Fruit fly (Drosophila melanogaster): ENCODE data around the gene CG43084.

Gene CG43084

dm6 chr3L:15664199-15664794 is 13.6 kb downstream of the CG43084 start:
- TF ChIP-seq CTCF (optimal IDR thresholded peaks at IDR 0.05), result no peak

DNA sequence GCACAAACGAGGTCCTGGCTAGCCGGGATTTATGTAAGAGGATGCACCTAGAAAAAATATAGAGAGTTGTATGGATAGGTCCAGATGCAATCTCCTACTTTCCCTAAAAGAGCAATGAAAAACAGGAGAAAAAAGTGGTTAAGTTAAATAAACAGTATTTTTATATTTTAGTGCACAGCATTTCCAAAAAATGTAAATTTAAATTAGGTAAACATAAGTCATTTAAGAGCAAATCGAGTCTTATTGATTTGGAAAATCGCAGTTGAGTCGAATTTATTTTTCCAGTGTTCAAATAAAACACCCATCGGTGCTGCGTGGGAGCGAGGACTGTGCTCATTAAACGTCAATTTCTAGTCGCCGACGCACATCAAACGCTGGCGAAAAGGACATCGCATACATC is 15.1 kb downstream of the CG43084 start:
- no peak for TF ChIP-seq CTCF (optimal IDR thresholded peaks at IDR 0.05)
- no peak for TF ChIP-seq CG8478 (optimal IDR thresholded peaks at IDR 0.05)

dm6 chr3L:15669939-15670338 is 19.3 kb downstream of the CG43084 start:
- TF ChIP-seq CG8478 (optimal IDR thresholded peaks at IDR 0.05), result no peak
- no peak for TF ChIP-seq CTCF (optimal IDR thresholded peaks at IDR 0.05)

dm6 chr3L:15670455-15670854 is 19.8 kb downstream of the CG43084 start:
- TF ChIP-seq CG8478 (optimal IDR thresholded peaks at IDR 0.05) (no peak), CTCF (optimal IDR thresholded peaks at IDR 0.05) (no peak)

DNA sequence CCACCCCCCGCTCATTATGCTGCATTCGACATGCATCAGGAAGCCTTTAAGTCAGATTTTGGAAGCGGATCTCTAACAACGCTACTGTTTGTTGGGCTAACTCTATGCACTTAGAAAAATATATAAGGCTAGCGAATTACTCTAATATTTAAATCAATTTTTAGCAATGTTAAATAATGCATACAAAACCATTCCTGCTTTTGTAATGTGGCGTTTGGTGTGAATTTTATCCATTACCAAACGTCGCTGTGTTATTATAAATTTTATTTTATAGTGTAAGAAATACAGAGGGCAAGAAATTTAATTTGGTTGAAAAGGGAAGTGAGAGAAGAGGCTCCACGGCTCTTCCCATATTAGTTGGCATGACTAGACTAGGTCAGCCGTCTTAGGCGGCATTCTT is 22.1 kb downstream of the CG43084 start:
- TF ChIP-seq CTCF (optimal IDR thresholded peaks at IDR 0.05), result no peak
- TF ChIP-seq CG8478 (optimal IDR thresholded peaks at IDR 0.05), result no peak

dm6 chr3L:15675111-15675510 is 24.5 kb downstream of the CG43084 start:
- TF ChIP-seq CTCF (optimal IDR thresholded peaks at IDR 0.05), result no peak
- no peak for TF ChIP-seq CG8478 (optimal IDR thresholded peaks at IDR 0.05)

dm6 chr3L:15677662-15678061 is 27.0 kb downstream of the CG43084 start:
- TF ChIP-seq CG8478 (optimal IDR thresholded peaks at IDR 0.05), result no peak
- no peak for TF ChIP-seq CTCF (optimal IDR thresholded peaks at IDR 0.05)

DNA sequence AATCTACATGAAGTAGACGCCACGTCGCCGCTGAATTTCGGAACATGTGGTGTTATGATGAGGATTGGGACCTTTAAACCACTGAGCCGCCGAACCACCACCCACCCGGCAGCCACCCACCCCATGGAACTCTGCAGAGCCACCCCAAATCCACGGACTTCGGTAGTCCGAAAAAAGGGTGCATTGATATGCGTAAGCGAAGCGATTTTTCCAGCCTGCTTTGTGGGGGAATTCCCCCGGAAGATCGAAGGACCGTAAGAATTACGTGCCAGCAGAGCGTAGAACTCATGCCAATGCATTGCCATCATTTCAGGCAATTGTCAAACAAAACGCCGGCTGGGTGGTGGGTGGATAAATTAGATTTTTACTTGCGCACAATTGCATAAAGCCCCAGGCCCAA is 27.6 kb downstream of the CG43084 start:
- no peak for TF ChIP-seq CG8478 (optimal IDR thresholded peaks at IDR 0.05)
- no peak for TF ChIP-seq CTCF (optimal IDR thresholded peaks at IDR 0.05)

- TF ChIP-seq CG8478 (optimal IDR thresholded peaks at IDR 0.05) (no peak), CTCF (optimal IDR thresholded peaks at IDR 0.05) (no peak)
Observed at dm6 chr3L:15679420-15679819, 28.8 kb downstream of the CG43084 start, which contains the start of gene CG7304. Gene CG7304 (plus strand): TSS chr3L:15679720.

DNA sequence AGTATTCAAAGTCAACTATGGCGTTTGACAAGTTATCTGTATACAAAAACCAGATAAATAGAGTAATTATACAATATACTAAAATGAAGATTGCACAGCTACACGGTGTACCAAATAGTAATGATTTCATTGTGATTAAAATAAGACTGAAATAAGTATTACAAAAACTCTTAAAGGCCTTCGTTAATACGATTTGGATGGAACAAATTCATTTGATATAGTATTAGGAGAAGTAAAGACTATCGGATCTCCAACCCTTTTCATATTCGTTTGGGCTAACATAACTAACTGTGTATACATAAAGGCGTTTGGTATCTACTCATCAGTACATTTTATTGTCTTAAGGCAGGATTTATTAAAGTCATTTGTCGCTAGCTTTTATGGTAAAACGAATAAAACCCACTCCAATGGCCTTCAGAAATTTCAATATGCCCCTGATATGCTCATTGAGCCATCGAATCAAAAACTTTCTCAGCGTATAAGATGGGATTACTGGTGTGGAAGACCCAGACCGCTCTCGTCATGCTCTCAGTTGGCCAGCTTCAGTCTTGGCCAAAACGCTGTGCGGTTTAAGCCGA is 32.8 kb downstream of the CG43084 start, which contains the start of the genes CG7579 and Pgant8:
TSS of gene CG7579 (minus strand) at position 101 of the 578 bp plus-strand sequence.
TSS of gene Pgant8 (plus strand) at position 528 of the 578 bp plus-strand sequence.
- TF ChIP-seq CG8478 (optimal IDR thresholded peaks at IDR 0.05) (no peak), CTCF (optimal IDR thresholded peaks at IDR 0.05) (no peak)

DNA sequence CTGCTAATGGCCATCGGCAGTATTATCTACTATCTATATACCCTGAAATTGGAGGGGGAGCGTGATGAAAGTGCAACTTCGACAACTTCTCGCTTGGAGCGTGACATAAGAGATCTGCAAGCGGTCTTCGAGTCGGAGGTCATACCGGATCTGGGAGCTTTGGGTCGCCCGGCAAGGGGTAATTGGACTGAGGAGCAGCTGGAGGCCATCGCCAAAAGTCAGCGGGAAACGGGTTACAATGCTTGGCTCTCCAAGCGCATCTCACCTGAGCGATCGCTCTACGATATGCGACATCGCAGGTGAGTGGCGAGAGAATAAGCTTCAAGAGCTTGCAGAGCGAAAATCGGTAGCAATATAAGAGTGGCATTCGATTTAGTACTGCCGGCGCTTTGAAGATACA is 33.4 kb downstream of the CG43084 start:
- TF ChIP-seq CG8478 (optimal IDR thresholded peaks at IDR 0.05) (no peak), CTCF (optimal IDR thresholded peaks at IDR 0.05) (no peak)

DNA sequence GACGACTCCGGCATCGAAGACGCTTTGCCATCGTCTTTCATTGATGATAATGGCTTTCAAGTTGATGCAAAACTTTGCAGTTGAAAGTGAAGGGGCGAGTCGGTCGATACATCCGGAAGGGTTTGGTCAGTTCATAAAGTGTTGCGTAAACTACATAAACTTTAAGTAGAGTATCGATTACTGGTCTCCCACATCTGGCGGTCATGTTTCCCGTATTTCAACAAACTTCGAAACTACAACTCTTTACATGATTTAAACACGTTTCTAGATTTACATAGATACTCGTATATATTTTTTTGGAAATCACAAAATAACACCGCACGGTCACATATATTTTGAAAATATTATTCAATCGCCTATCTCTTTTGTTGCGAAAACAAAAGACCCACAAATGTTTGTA is 37.1 kb downstream of the CG43084 start, which contains the start of gene CG34452:
TSS of gene CG34452 (minus strand) at position 101 of the 400 bp plus-strand sequence.
- TF ChIP-seq CTCF (optimal IDR thresholded peaks at IDR 0.05), result no peak

dm6 chr3L:15689518-15689917 is 38.9 kb downstream of the CG43084 start:
- TF ChIP-seq CG8478 (optimal IDR thresholded peaks at IDR 0.05), result no peak
- TF ChIP-seq CTCF (optimal IDR thresholded peaks at IDR 0.05), result no peak

- TF ChIP-seq CG8478 (optimal IDR thresholded peaks at IDR 0.05), result no peak
- no peak for TF ChIP-seq CTCF (optimal IDR thresholded peaks at IDR 0.05)
Observed at dm6 chr3L:15690711-15691591, 40.3 kb downstream of the CG43084 start.

DNA sequence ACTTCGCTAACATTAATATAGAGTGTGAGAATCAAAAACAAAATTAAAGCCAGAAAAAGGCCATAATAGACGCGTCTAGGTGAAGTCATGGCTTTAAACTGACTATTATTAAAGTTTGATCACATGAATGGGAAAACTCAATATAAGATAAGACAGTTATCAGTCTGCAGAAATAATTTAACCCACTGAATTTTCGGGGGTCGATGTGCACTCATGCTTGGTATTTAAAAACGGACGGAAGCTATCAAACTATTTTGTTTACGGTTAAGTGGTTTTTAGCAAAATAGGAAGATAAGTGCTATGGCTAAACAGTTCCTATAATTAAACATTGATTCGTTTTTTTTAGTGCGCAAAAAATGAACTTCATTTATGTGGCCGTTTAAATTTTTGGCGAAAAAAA is 41.3 kb downstream of the CG43084 start, which contains the start of gene CG34451:
TSS of gene CG34451 (minus strand) at position 101 of the 400 bp plus-strand sequence.
- TF ChIP-seq CTCF (optimal IDR thresholded peaks at IDR 0.05), result no peak
- TF ChIP-seq CG8478 (optimal IDR thresholded peaks at IDR 0.05), result no peak

- TF ChIP-seq CTCF (optimal IDR thresholded peaks at IDR 0.05) (no peak), CG8478 (optimal IDR thresholded peaks at IDR 0.05) (no peak)
Observed at dm6 chr3L:15692388-15692787, 41.7 kb downstream of the CG43084 start.
